Worm (Caenorhabditis elegans): ENCODE results near the gene twk-17.

DNA sequence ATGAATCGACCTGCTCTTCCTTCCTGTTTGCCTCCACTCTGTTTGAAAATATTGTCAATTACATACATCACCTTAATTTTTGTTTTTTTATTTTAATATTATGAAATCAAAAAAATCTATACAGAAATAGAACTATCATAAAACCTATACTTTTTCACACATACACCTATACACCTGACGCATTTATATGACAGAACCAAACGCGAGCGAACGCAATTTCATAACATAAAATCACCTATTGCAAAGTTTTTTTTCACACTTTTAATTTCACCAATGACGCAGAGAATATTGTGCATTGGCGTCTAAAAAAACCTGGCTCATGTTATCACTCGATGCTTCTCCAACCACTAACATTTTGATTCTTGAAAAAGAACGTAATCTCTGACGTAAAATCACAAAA lies 45.9 kb downstream of the twk-17 start:
- no peak for TF ChIP-seq dpl-1 (GFP tag; optimal IDR thresholded peaks at IDR 0.05)
- no peak for TF ChIP-seq dmd-6 (GFP tag; IDR thresholded peaks at IDR 0.05)
- no peak for TF ChIP-seq Y5F2A.4 (GFP tag; optimal IDR thresholded peaks at IDR 0.05)
- no peak for TF ChIP-seq nhr-42 (GFP tag; IDR thresholded peaks at IDR 0.05)
- no peak for TF ChIP-seq lsy-2 (tag; optimal IDR thresholded peaks at IDR 0.05)

Measured in whole organism, L4 larva.